Fruit fly (Drosophila melanogaster): ENCODE results near the gene MTA1-like.

MTA1-like gene

dm6 chr3R:5636519-5637430, 11.8 kb downstream of the MTA1-like start, which contains the start of the genes CG31548 and CG12170 (continued):
- peak; percentile 53 for TF ChIP-seq lilli (GFP tag; optimal IDR thresholded peaks at IDR 0.05)
- no peak for TF ChIP-seq ato (GFP tag; IDR thresholded peaks at IDR 0.05; ENCODE audit: partially characterized antibody)
- peak; percentile 30 for TF ChIP-seq CG10654 (GFP tag; optimal IDR thresholded peaks at IDR 0.05)
- no peak for TF ChIP-seq CG17802 (tag; optimal IDR thresholded peaks at IDR 0.05)
- peak; percentile 22 for TF ChIP-seq NC2β (GFP tag; optimal IDR thresholded peaks at IDR 0.05)
- TF ChIP-seq CG10366 (GFP tag; IDR thresholded peaks at IDR 0.05): peak; percentile 40
- TF ChIP-seq ftz-f1 (GFP tag; optimal IDR thresholded peaks at IDR 0.05): no peak
- TF ChIP-seq MBD-R2 (GFP tag; IDR thresholded peaks at IDR 0.05): peak; percentile 53
- peak; percentile 36 for TF ChIP-seq CG18011 (GFP tag; optimal IDR thresholded peaks at IDR 0.05)
- TF ChIP-seq Med (GFP tag): peak; percentile 83
- TF ChIP-seq Lhr (GFP tag; optimal IDR thresholded peaks at IDR 0.05): peak; percentile 19
- 0 out of 2 replicates have a peak, but pooled peaks have one; percentile 26 for TF ChIP-seq Ada2b (GFP tag; IDR thresholded peaks at IDR 0.05)
- no peak for TF ChIP-seq CG1647 (GFP tag; optimal IDR thresholded peaks at IDR 0.05)
- TF ChIP-seq pzg (GFP tag; optimal IDR thresholded peaks at IDR 0.05): peak; percentile 15
- TF ChIP-seq da (GFP tag; optimal IDR thresholded peaks at IDR 0.05): no peak
- peak; percentile 36; the same call in 1 of the 2 replicates for TF ChIP-seq HLH3B (GFP tag; IDR thresholded peaks at IDR 0.05)
- peak; percentile 15 for TF ChIP-seq zen (tag; optimal IDR thresholded peaks at IDR 0.05)
- TF ChIP-seq CG15073 (GFP tag; optimal IDR thresholded peaks at IDR 0.05): no peak
- no peak for TF ChIP-seq gem (tag; optimal IDR thresholded peaks at IDR 0.05)
- TF ChIP-seq Opbp (GFP tag; IDR thresholded peaks at IDR 0.05; ENCODE audit: partially characterized antibody): no peak
- TF ChIP-seq pros (GFP tag; optimal IDR thresholded peaks at IDR 0.05): no peak
- peak; percentile 46; the same call in 1 of the 2 replicates for TF ChIP-seq CG14014 (GFP tag; IDR thresholded peaks at IDR 0.05)
- TF ChIP-seq CG12155 (GFP tag; optimal IDR thresholded peaks at IDR 0.05): peak; percentile 31
- peak; percentile 53 for TF ChIP-seq CG30403 (GFP tag; optimal IDR thresholded peaks at IDR 0.05)
- TF ChIP-seq CG14710 (tag; optimal IDR thresholded peaks at IDR 0.05): peak; percentile 70
- TF ChIP-seq bab2 (GFP tag; optimal IDR thresholded peaks at IDR 0.05): peak; percentile 5
- no peak for TF ChIP-seq Blimp-1 (GFP tag; optimal IDR thresholded peaks at IDR 0.05)
- peak; percentile 42 for TF ChIP-seq her (GFP tag; optimal IDR thresholded peaks at IDR 0.05)
- TF ChIP-seq CG33213 (GFP tag; optimal IDR thresholded peaks at IDR 0.05): no peak
- no peak for TF ChIP-seq klu (GFP tag; IDR thresholded peaks at IDR 0.05)
- TF ChIP-seq lov (optimal IDR thresholded peaks at IDR 0.05): no peak
- TF ChIP-seq lov (GFP tag; IDR thresholded peaks at IDR 0.05): 0 out of 3 replicates have a peak, but pooled peaks have one; percentile 15
- peak; percentile 29 for TF ChIP-seq tin (GFP tag; optimal IDR thresholded peaks at IDR 0.05)
- no peak for TF ChIP-seq CG34376 (GFP tag; optimal IDR thresholded peaks at IDR 0.05)
- TF ChIP-seq CG3995 (GFP tag; optimal IDR thresholded peaks at IDR 0.05): no peak
- no peak for TF ChIP-seq kay (GFP tag; optimal IDR thresholded peaks at IDR 0.05)
- TF ChIP-seq trem (tag; optimal IDR thresholded peaks at IDR 0.05): peak; percentile 57
- peak; percentile 37; the same call in 1 of the 2 replicates for TF ChIP-seq ssp (GFP tag; IDR thresholded peaks at IDR 0.05)
- TF ChIP-seq nmo (GFP tag; optimal IDR thresholded peaks at IDR 0.05): peak; percentile 56
- peak; percentile 49 for TF ChIP-seq gfzf (GFP tag; optimal IDR thresholded peaks at IDR 0.05)
- TF ChIP-seq CG33557 (GFP tag; optimal IDR thresholded peaks at IDR 0.05): no peak
- TF ChIP-seq mam (GFP tag; optimal IDR thresholded peaks at IDR 0.05): peak; percentile 36
- peak; percentile 72 for TF ChIP-seq ci (GFP tag; IDR thresholded peaks at IDR 0.05)
- peak; percentile 24; the same call in 1 of the 2 replicates for TF ChIP-seq slbo (GFP tag; IDR thresholded peaks at IDR 0.05)
- TF ChIP-seq CG30020 (tag; optimal IDR thresholded peaks at IDR 0.05): peak; percentile 64
- no peak for TF ChIP-seq tll (GFP tag; optimal IDR thresholded peaks at IDR 0.05)
- TF ChIP-seq Ptx1 (GFP tag; IDR thresholded peaks at IDR 0.05): peak; percentile 36; the same call in 1 of the 2 replicates
- peak; percentile 17 for TF ChIP-seq Side (GFP tag; optimal IDR thresholded peaks at IDR 0.05)
- TF ChIP-seq CG16863 (GFP tag; optimal IDR thresholded peaks at IDR 0.05): peak; percentile 27
